Fruit fly (Drosophila melanogaster) whole organism, embryonic: Measurements from ENCODE around the gene Arc42.

Experiments
- Aef1 ChIP-seq: fragments of 200-800 bp; sonication (Bioruptor generic); IDR thresholded peaks from 3 replicates; pipeline ENCODE4 v1.3.6; 2022; ENCODE audit warnings: missing biosample characterization, missing genetic modification characterization
- CG10462 ChIP-seq: fragments of 200-800 bp; sonication (Bioruptor generic); optimal IDR thresholded peaks from 2 replicates; lab custom pipeline; 2016; ENCODE audit warnings: missing biosample characterization, missing genetic modification characterization
- CG11456 ChIP-seq: fragments of 200-800 bp; sonication (Bioruptor generic); IDR thresholded peaks from 3 replicates; pipeline ENCODE4 v1.3.6; 2022; ENCODE audit warnings: missing biosample characterization, missing genetic modification characterization
- CG13296 ChIP-seq: fragments of 200-800 bp; sonication (Bioruptor generic); optimal IDR thresholded peaks from 3 replicates; lab custom pipeline; 2018; ENCODE audit warnings: missing biosample characterization, mild to moderate bottlenecking, missing genetic modification characterization
- CG17568 ChIP-seq: fragments of 200-800 bp; sonication (Bioruptor generic); optimal IDR thresholded peaks from 2 replicates; lab custom pipeline; 2018; ENCODE audit warnings: missing biosample characterization, mild to moderate bottlenecking, missing genetic modification characterization, moderate library complexity
- CG18599 ChIP-seq: fragments of 200-800 bp; sonication (Bioruptor generic); optimal IDR thresholded peaks from 3 replicates; lab custom pipeline; 2017; ENCODE audit warnings: missing biosample characterization, missing genetic modification characterization, mild to moderate bottlenecking, moderate library complexity, missing genetic modification reagents
- CG2875 ChIP-seq: fragments of 200-800 bp; sonication (Bioruptor generic); optimal IDR thresholded peaks from 2 replicates; lab custom pipeline; 2017; ENCODE audit warnings: missing biosample characterization, mild to moderate bottlenecking, missing genetic modification characterization, missing genetic modification reagents
- CG30403 ChIP-seq: fragments of 200-800 bp; sonication (Bioruptor generic); optimal IDR thresholded peaks from 3 replicates; lab custom pipeline; 2016; ENCODE audit warnings: missing biosample characterization, missing genetic modification characterization
- CG30431 ChIP-seq: fragments of 200-800 bp; sonication (Bioruptor generic); optimal IDR thresholded peaks from 2 replicates; lab custom pipeline; 2017; ENCODE audit warnings: missing biosample characterization, missing genetic modification characterization
- CG33213 ChIP-seq: fragments of 200-800 bp; sonication (Bioruptor generic); optimal IDR thresholded peaks from 3 replicates; lab custom pipeline; 2016; ENCODE audit warnings: missing biosample characterization, missing genetic modification characterization
- CG34376 ChIP-seq: fragments of 200-800 bp; sonication (Bioruptor generic); optimal IDR thresholded peaks from 2 replicates; lab custom pipeline; 2018; ENCODE audit warnings: missing biosample characterization, mild to moderate bottlenecking, missing genetic modification characterization
- CG4282 ChIP-seq: fragments of 200-800 bp; sonication (Bioruptor generic); optimal IDR thresholded peaks from 2 replicates; lab custom pipeline; 2016; ENCODE audit warnings: missing biosample characterization, missing genetic modification characterization
- CG6254 ChIP-seq: fragments of 200-800 bp; sonication (Bioruptor generic); optimal IDR thresholded peaks from 3 replicates; lab custom pipeline; 2017; ENCODE audit warnings: mild to moderate bottlenecking, missing biosample characterization, missing genetic modification reagents, missing genetic modification characterization
- CG7271 ChIP-seq: fragments of 200-800 bp; sonication (Bioruptor generic); optimal IDR thresholded peaks from 2 replicates; lab custom pipeline; 2018; ENCODE audit warnings: missing biosample characterization, mild to moderate bottlenecking, missing genetic modification characterization, moderate library complexity
- CG7987 ChIP-seq: fragments of 200-800 bp; sonication (Bioruptor generic); optimal IDR thresholded peaks from 2 replicates; lab custom pipeline; 2018; ENCODE audit warnings: missing biosample characterization, mild to moderate bottlenecking, missing genetic modification characterization, moderate library complexity
- CG8944 ChIP-seq: fragments of 200-800 bp; sonication (Bioruptor generic); optimal IDR thresholded peaks from 3 replicates; lab custom pipeline; 2016; ENCODE audit warnings: missing biosample characterization, missing genetic modification characterization
- GATAe ChIP-seq: fragments of 200-800 bp; sonication (Bioruptor generic); conservative IDR thresholded peaks from 2 replicates; pipeline ENCODE4 v1.3.6; 2022; ENCODE audit warnings: missing biosample characterization, missing genetic modification characterization
- HLH3B ChIP-seq: fragments of 200-800 bp; sonication (Bioruptor generic); IDR thresholded peaks from 2 replicates; pipeline ENCODE4 v1.3.6; 2022; ENCODE audit warnings: missing biosample characterization, missing genetic modification characterization
- HLH54F ChIP-seq: fragments of 200-800 bp; sonication (Bioruptor generic); optimal IDR thresholded peaks from 3 replicates; lab custom pipeline; 2016; ENCODE audit warnings: missing biosample characterization, missing genetic modification characterization
- Hmx ChIP-seq: fragments of 200-800 bp; sonication (Bioruptor generic); optimal IDR thresholded peaks from 2 replicates; lab custom pipeline; 2016; ENCODE audit warnings: missing biosample characterization, missing genetic modification characterization
- Jarid2 ChIP-seq: fragments of 200-800 bp; sonication (Bioruptor generic); optimal IDR thresholded peaks from 3 replicates; lab custom pipeline; 2017; ENCODE audit warnings: mild to moderate bottlenecking, missing biosample characterization, missing genetic modification reagents, missing genetic modification characterization
- Lim3 ChIP-seq: fragments of 200-800 bp; sonication (Bioruptor generic); IDR thresholded peaks from 2 replicates; pipeline ENCODE4 v1.3.6; 2022; ENCODE audit warnings: missing biosample characterization, missing genetic modification characterization
- Lpt ChIP-seq: fragments of >200 bp; optimal IDR thresholded peaks from 2 replicates; lab custom pipeline; 2018; ENCODE audit warnings: missing biosample characterization, missing genetic modification characterization
- Oaz ChIP-seq: fragments of 200-800 bp; sonication (Bioruptor generic); IDR thresholded peaks from 2 replicates; pipeline ENCODE4 v1.3.6; 2022; ENCODE audit warnings: missing biosample characterization, missing genetic modification characterization
- Spps ChIP-seq: fragments of 200-800 bp; sonication (Bioruptor generic); optimal IDR thresholded peaks from 2 replicates; lab custom pipeline; 2018; ENCODE audit warnings: missing biosample characterization, mild to moderate bottlenecking, missing genetic modification characterization
- Ssrp ChIP-seq: fragments of 200-800 bp; sonication (Bioruptor generic); optimal IDR thresholded peaks from 2 replicates; lab custom pipeline; 2018; ENCODE audit warnings: missing biosample characterization, mild to moderate bottlenecking, missing genetic modification characterization, moderate library complexity
- Vsx1 ChIP-seq: fragments of 200-800 bp; sonication (Bioruptor generic); optimal IDR thresholded peaks from 2 replicates; lab custom pipeline; 2017; ENCODE audit warnings: missing biosample characterization, mild to moderate bottlenecking, missing genetic modification characterization, missing genetic modification reagents
- ab ChIP-seq: fragments of 200-800 bp; sonication (Bioruptor generic); optimal IDR thresholded peaks from 2 replicates; lab custom pipeline; 2016; ENCODE audit warnings: missing biosample characterization, missing genetic modification characterization
- ac ChIP-seq: fragments of 200-800 bp; sonication (Bioruptor generic); optimal IDR thresholded peaks from 3 replicates; lab custom pipeline; 2017; ENCODE audit warnings: missing biosample characterization, mild to moderate bottlenecking, missing genetic modification characterization
- al ChIP-seq: fragments of 200-800 bp; sonication (Bioruptor generic); IDR thresholded peaks from 2 replicates; pipeline ENCODE4 v1.3.6; 2022; ENCODE audit warnings: missing biosample characterization, missing genetic modification characterization
- cato ChIP-seq: fragments of 200-800 bp; sonication (Bioruptor generic); optimal IDR thresholded peaks from 2 replicates; lab custom pipeline; 2016; ENCODE audit warnings: missing biosample characterization, missing genetic modification characterization, borderline replicate concordance
- chm ChIP-seq: fragments of 200-800 bp; sonication (Bioruptor generic); IDR thresholded peaks from 2 replicates; pipeline ENCODE4 v1.3.6; 2022; ENCODE audit warnings: missing biosample characterization, missing genetic modification characterization
- dan ChIP-seq: fragments of 200-800 bp; sonication (Bioruptor generic); IDR thresholded peaks from 2 replicates; pipeline ENCODE4 v1.3.6; 2022; ENCODE audit warnings: missing biosample characterization, missing genetic modification characterization
- dati ChIP-seq: fragments of 200-800 bp; sonication (Bioruptor generic); IDR thresholded peaks from 2 replicates; pipeline ENCODE4 v1.3.6; 2022; ENCODE audit warnings: missing biosample characterization, missing genetic modification characterization
- emc ChIP-seq: fragments of 200-800 bp; sonication (Bioruptor generic); optimal IDR thresholded peaks from 2 replicates; lab custom pipeline; 2016; ENCODE audit warnings: missing biosample characterization, missing genetic modification characterization
- ftz-f1 ChIP-seq: fragments of 200-800 bp; sonication (Bioruptor generic); optimal IDR thresholded peaks from 2 replicates; lab custom pipeline; 2016; ENCODE audit warnings: missing biosample characterization, missing genetic modification characterization
- gfzf ChIP-seq: fragments of 200-800 bp; sonication (Bioruptor generic); optimal IDR thresholded peaks from 2 replicates; lab custom pipeline; 2016; ENCODE audit warnings: missing biosample characterization, mild to moderate bottlenecking, missing genetic modification characterization, moderate library complexity
- jumu ChIP-seq: fragments of 200-800 bp; sonication (Bioruptor generic); optimal IDR thresholded peaks from 3 replicates; lab custom pipeline; 2016; ENCODE audit warnings: missing biosample characterization, missing genetic modification characterization
- ken ChIP-seq: fragments of 200-800 bp; sonication (Bioruptor generic); IDR thresholded peaks from 3 replicates; pipeline ENCODE4 v1.3.6; 2022; ENCODE audit warnings: missing biosample characterization, missing genetic modification characterization
- lbe ChIP-seq: fragments of 200-800 bp; sonication (Bioruptor generic); optimal IDR thresholded peaks from 2 replicates; lab custom pipeline; 2016; ENCODE audit warnings: missing biosample characterization, mild to moderate bottlenecking, missing genetic modification characterization
- phol ChIP-seq: fragments of 200-800 bp; sonication (Bioruptor generic); optimal IDR thresholded peaks from 3 replicates; lab custom pipeline; 2018; ENCODE audit warnings: missing biosample characterization, mild to moderate bottlenecking, missing genetic modification characterization, moderate library complexity
- pros ChIP-seq: fragments of 200-800 bp; sonication (Bioruptor generic); optimal IDR thresholded peaks from 3 replicates; lab custom pipeline; 2019; ENCODE audit warnings: missing biosample characterization, mild to moderate bottlenecking, missing genetic modification characterization, moderate library complexity
- rib ChIP-seq: fragments of 200-800 bp; sonication (Bioruptor generic); IDR thresholded peaks from 2 replicates; pipeline ENCODE4 v1.3.6; 2022; ENCODE audit warnings: missing biosample characterization, missing genetic modification characterization
- ro ChIP-seq: fragments of 200-800 bp; sonication (Bioruptor generic); IDR thresholded peaks from 2 replicates; pipeline ENCODE4 v1.3.6; 2022; ENCODE audit warnings: missing biosample characterization, missing genetic modification characterization
- slp2 ChIP-seq: fragments of 200-800 bp; sonication (Bioruptor generic); optimal IDR thresholded peaks from 2 replicates; lab custom pipeline; 2016; ENCODE audit warnings: missing biosample characterization, missing genetic modification characterization
- sna ChIP-seq: fragments of 200-800 bp; sonication (Bioruptor generic); IDR thresholded peaks from 2 replicates; pipeline ENCODE4 v1.3.6; 2022; ENCODE audit warnings: missing biosample characterization, missing genetic modification characterization; ENCODE audit not compliant: partially characterized antibody
- trh ChIP-seq: fragments of 200-800 bp; sonication (Bioruptor generic); optimal IDR thresholded peaks from 2 replicates; lab custom pipeline; 2016; ENCODE audit warnings: missing biosample characterization, missing genetic modification characterization
- tx ChIP-seq: fragments of 200-800 bp; sonication (Bioruptor generic); optimal IDR thresholded peaks from 2 replicates; lab custom pipeline; 2016; ENCODE audit warnings: missing biosample characterization, missing genetic modification characterization
- unpg ChIP-seq: fragments of 200-800 bp; sonication (Bioruptor generic); optimal IDR thresholded peaks from 3 replicates; lab custom pipeline; 2018; ENCODE audit warnings: missing biosample characterization, mild to moderate bottlenecking, missing genetic modification characterization, moderate library complexity
- zf30C ChIP-seq: fragments of 200-800 bp; sonication (Bioruptor generic); optimal IDR thresholded peaks from 3 replicates; lab custom pipeline; 2018; ENCODE audit warnings: missing biosample characterization, mild to moderate bottlenecking, missing genetic modification characterization

The Arc42 gene

dm6 chr3R:19902926-19903739 is 25.6 kb downstream of the Arc42 start, which contains the start of gene ClpX (continued):
- TF ChIP-seq CG17568 (GFP tag; lab: Kevin White, UChicago) = no peak
- no peak for TF ChIP-seq ab (GFP tag; lab: Kevin White, UChicago)
- no peak for TF ChIP-seq Aef1
- TF ChIP-seq CG2875 (GFP tag; lab: Kevin White, UChicago) = no peak
- TF ChIP-seq tx = no peak
- peak; percentile 42 for TF ChIP-seq gfzf (GFP tag; lab: Kevin White, UChicago)
- TF ChIP-seq Spps = no peak
- TF ChIP-seq slp2 (GFP tag; lab: Kevin White, UChicago) = no peak
- no peak for TF ChIP-seq unpg (GFP tag; lab: Kevin White, UChicago)
- no peak for TF ChIP-seq jumu (GFP tag; lab: Kevin White, UChicago)
- no peak for TF ChIP-seq CG30403 (GFP tag; lab: Kevin White, UChicago)
- no peak for TF ChIP-seq rib
- TF ChIP-seq phol = no peak
- no peak for TF ChIP-seq CG18599 (GFP tag; lab: Kevin White, UChicago)
- peak; percentile 80 for TF ChIP-seq sna (GFP tag; lab: Robert Waterston, UW)
- no peak for TF ChIP-seq Oaz
- no peak for TF ChIP-seq ftz-f1
- no peak for TF ChIP-seq CG11456 (GFP tag; lab: Robert Waterston, UW)
- TF ChIP-seq Ssrp = no peak
- no peak; the same call in 1 of the 2 replicates for TF ChIP-seq chm (GFP tag; lab: Robert Waterston, UW)
- TF ChIP-seq CG7987 (GFP tag; lab: Kevin White, UChicago) = no peak
- TF ChIP-seq CG4282 = peak; percentile 42
- no peak for TF ChIP-seq emc
- TF ChIP-seq dati = no peak
- TF ChIP-seq ro = no peak
- no peak for TF ChIP-seq GATAe (GFP tag; lab: Robert Waterston, UW)
- no peak for TF ChIP-seq Hmx
- no peak for TF ChIP-seq CG6254
- no peak for TF ChIP-seq Lim3 (GFP tag; lab: Robert Waterston, UW)
- TF ChIP-seq CG33213 (GFP tag; lab: Kevin White, UChicago) = no peak
- no peak for TF ChIP-seq CG8944 (GFP tag; lab: Kevin White, UChicago)
- TF ChIP-seq Jarid2 = no peak
- no peak for TF ChIP-seq HLH54F
- TF ChIP-seq Lpt = no peak
- TF ChIP-seq Vsx1 (GFP tag; lab: Kevin White, UChicago) = no peak
- TF ChIP-seq CG34376 = peak; percentile 37
- peak; percentile 26; the same call in 1 of the 3 replicates for TF ChIP-seq ken (GFP tag; lab: Robert Waterston, UW)
- no peak for TF ChIP-seq dan (GFP tag; lab: Robert Waterston, UW)
- TF ChIP-seq ac (GFP tag; lab: Kevin White, UChicago) = no peak
- TF ChIP-seq CG13296 (GFP tag; lab: Kevin White, UChicago) = peak; percentile 20
- no peak for TF ChIP-seq pros (GFP tag; lab: Kevin White, UChicago)
- TF ChIP-seq CG7271 = no peak
- TF ChIP-seq HLH3B (GFP tag; lab: Robert Waterston, UW) = no peak
- no peak for TF ChIP-seq cato
- no peak for TF ChIP-seq zf30C
- TF ChIP-seq lbe = no peak
- TF ChIP-seq al (GFP tag; lab: Robert Waterston, UW) = no peak
- no peak for TF ChIP-seq CG30431
- TF ChIP-seq trh (GFP tag; lab: Kevin White, UChicago) = no peak
- no peak for TF ChIP-seq CG10462 (GFP tag; lab: Kevin White, UChicago)
